In genomic region chr3R:9869954-9870353, dm6 we compare ENCODE assay signal across 1 fruit fly cellular context.
A peak's percentile ranks its signal among the peaks of the same experiment; 100 is the strongest.
TF ChIP-seq lines count a peak whose summit lies in the region.

No protein-coding gene starts in this region.

TF ChIP-seq in whole organism, embryonic, 481 proteins besides CTCF, POLR2A, EP300 and RAD21 (continued from another document and continues in another):
- TF ChIP-seq row (GFP tag; IDR thresholded peaks at IDR 0.05; lab: Robert Waterston, UW) (no peak), h (optimal IDR thresholded peaks at IDR 0.05; lab: Kevin White, UChicago) (no peak), CG9876 (GFP tag; optimal IDR thresholded peaks at IDR 0.05; lab: Kevin White, UChicago) (no peak), CG14050 (GFP tag; IDR thresholded peaks at IDR 0.05; lab: Robert Waterston, UW) (no peak), Meics (GFP tag; optimal IDR thresholded peaks at IDR 0.05; lab: Kevin White, UChicago) (no peak), her (GFP tag; optimal IDR thresholded peaks at IDR 0.05; lab: Kevin White, UChicago) (no peak), MESR4 (GFP tag; optimal IDR thresholded peaks at IDR 0.05; lab: Kevin White, UChicago) (peak; percentile 19), kah (GFP tag; optimal IDR thresholded peaks at IDR 0.05; lab: Kevin White, UChicago) (no peak), ken (GFP tag; IDR thresholded peaks at IDR 0.05; lab: Robert Waterston, UW) (no peak), rib (GFP tag; IDR thresholded peaks at IDR 0.05; lab: Robert Waterston, UW) (no peak), CG32532 (GFP tag; IDR thresholded peaks at IDR 0.05; lab: Robert Waterston, UW) (no peak), sr (GFP tag; IDR thresholded peaks at IDR 0.05; lab: Robert Waterston, UW) (peak; percentile 40; the same call in 1 of the 3 replicates), CG11093 (GFP tag; IDR thresholded peaks at IDR 0.05; lab: Robert Waterston, UW) (no peak), luna (GFP tag; optimal IDR thresholded peaks at IDR 0.05; lab: Kevin White, UChicago) (no peak), CG15514 (GFP tag; optimal IDR thresholded peaks at IDR 0.05; lab: Kevin White, UChicago) (no peak), Xbp1 (GFP tag; optimal IDR thresholded peaks at IDR 0.05; lab: Kevin White, UChicago) (no peak), HmgZ (tag; optimal IDR thresholded peaks at IDR 0.05; lab: Kevin White, UChicago) (no peak), mam (GFP tag; optimal IDR thresholded peaks at IDR 0.05; lab: Kevin White, UChicago) (no peak), CG10274 (GFP tag; optimal IDR thresholded peaks at IDR 0.05; lab: Kevin White, UChicago) (no peak), CG33213 (GFP tag; optimal IDR thresholded peaks at IDR 0.05; lab: Kevin White, UChicago) (peak; percentile 42), Hr39 (optimal IDR thresholded peaks at IDR 0.05; lab: Kevin White, UChicago) (no peak), otp (GFP tag; IDR thresholded peaks at IDR 0.05; lab: Robert Waterston, UW) (peak; percentile 79; the same call in 2 of the 3 replicates), gt (GFP tag; IDR thresholded peaks at IDR 0.05; lab: Robert Waterston, UW) (no peak), phol (tag; optimal IDR thresholded peaks at IDR 0.05; lab: Kevin White, UChicago) (no peak), esg (GFP tag; conservative IDR thresholded peaks at IDR 0.05; lab: Robert Waterston, UW) (no peak), CG8478 (optimal IDR thresholded peaks at IDR 0.05; lab: Kevin White, UChicago) (no peak), CG3407 (GFP tag; optimal IDR thresholded peaks at IDR 0.05; lab: Kevin White, UChicago) (peak; percentile 85), CG32772 (GFP tag; IDR thresholded peaks at IDR 0.05; lab: Robert Waterston, UW) (no peak), ash1 (GFP tag; optimal IDR thresholded peaks at IDR 0.05; lab: Kevin White, UChicago) (no peak), fru (optimal IDR thresholded peaks at IDR 0.05; lab: Kevin White, UChicago) (no peak), CG16863 (GFP tag; optimal IDR thresholded peaks at IDR 0.05; lab: Kevin White, UChicago) (peak; percentile 32), wdn (GFP tag; IDR thresholded peaks at IDR 0.05; lab: Robert Waterston, UW) (no peak), CG12104 (GFP tag; optimal IDR thresholded peaks at IDR 0.05; lab: Kevin White, UChicago) (no peak), ewg (GFP tag; optimal IDR thresholded peaks at IDR 0.05; lab: Kevin White, UChicago) (peak; percentile 29), ATbp (GFP tag; optimal IDR thresholded peaks at IDR 0.05; lab: Kevin White, UChicago) (peak; percentile 91), CG13424 (tag; optimal IDR thresholded peaks at IDR 0.05; lab: Kevin White, UChicago) (no peak), E2f2 (GFP tag; IDR thresholded peaks at IDR 0.05; lab: Robert Waterston, UW) (no peak), CG7271 (tag; optimal IDR thresholded peaks at IDR 0.05; lab: Kevin White, UChicago) (peak; percentile 41), sens-2 (GFP tag; IDR thresholded peaks at IDR 0.05; lab: Robert Waterston, UW) (no peak; the same call in 1 of the 2 replicates), grau (tag; optimal IDR thresholded peaks at IDR 0.05; lab: Kevin White, UChicago) (no peak), lilli (GFP tag; optimal IDR thresholded peaks at IDR 0.05; lab: Kevin White, UChicago) (no peak), Adf1 (GFP tag; IDR thresholded peaks at IDR 0.05; lab: Robert Waterston, UW) (no peak), CG34422 (GFP tag; IDR thresholded peaks at IDR 0.05; lab: Robert Waterston, UW) (0 out of 3 replicates have a peak, but pooled peaks have one; percentile 10), nerfin-2 (GFP tag; IDR thresholded peaks at IDR 0.05; lab: Robert Waterston, UW; ENCODE audit: partially characterized antibody) (no peak), Doc3 (GFP tag; IDR thresholded peaks at IDR 0.05; lab: Robert Waterston, UW; ENCODE audit: partially characterized antibody) (no peak), tll (GFP tag; optimal IDR thresholded peaks at IDR 0.05; lab: Kevin White, UChicago) (no peak), CG7786 (GFP tag; optimal IDR thresholded peaks at IDR 0.05; lab: Kevin White, UChicago) (no peak), dm (GFP tag; optimal IDR thresholded peaks at IDR 0.05; lab: Kevin White, UChicago) (no peak), Hey (tag; optimal IDR thresholded peaks at IDR 0.05; lab: Kevin White, UChicago) (peak; percentile 15), Sry-δ (GFP tag; optimal IDR thresholded peaks at IDR 0.05; lab: Kevin White, UChicago) (peak; percentile 4), CG13123 (GFP tag; optimal IDR thresholded peaks at IDR 0.05; lab: Kevin White, UChicago) (no peak), klu (GFP tag; IDR thresholded peaks at IDR 0.05; lab: Robert Waterston, UW) (no peak), peb (GFP tag; IDR thresholded peaks at IDR 0.05; lab: Robert Waterston, UW) (no peak), Sry-β (GFP tag; optimal IDR thresholded peaks at IDR 0.05; lab: Kevin White, UChicago) (peak; percentile 53), CrebB (tag; optimal IDR thresholded peaks at IDR 0.05; lab: Kevin White, UChicago) (peak; percentile 70), lmd (GFP tag; IDR thresholded peaks at IDR 0.05; lab: Robert Waterston, UW) (no peak), cad (GFP tag; optimal IDR thresholded peaks at IDR 0.05; lab: Kevin White, UChicago) (no peak), lola (GFP tag; optimal IDR thresholded peaks at IDR 0.05; lab: Kevin White, UChicago) (peak in 1 of 3 experiments; percentile 65), kni (GFP tag; optimal IDR thresholded peaks at IDR 0.05; lab: Kevin White, UChicago) (peak; percentile 92), Gsc (GFP tag; IDR thresholded peaks at IDR 0.05; lab: Robert Waterston, UW) (no peak), chif (GFP tag; optimal IDR thresholded peaks at IDR 0.05; lab: Kevin White, UChicago) (peak; percentile 51 to 58), Asciz (GFP tag; optimal IDR thresholded peaks at IDR 0.05; lab: Kevin White, UChicago) (peak; percentile 89), CG6254 (GFP tag; optimal IDR thresholded peaks at IDR 0.05; lab: Kevin White, UChicago) (peak; percentile 59), Taf1 (GFP tag; IDR thresholded peaks at IDR 0.05; lab: Robert Waterston, UW) (no peak), CG13296 (GFP tag; optimal IDR thresholded peaks at IDR 0.05; lab: Kevin White, UChicago) (no peak), Atf6 (GFP tag; IDR thresholded peaks at IDR 0.05; lab: Robert Waterston, UW) (no peak), Dip3 (GFP tag; optimal IDR thresholded peaks at IDR 0.05; lab: Kevin White, UChicago) (no peak), cato (GFP tag; optimal IDR thresholded peaks at IDR 0.05; lab: Kevin White, UChicago; ENCODE audit: borderline replicate concordance) (no peak), sisA (GFP tag; IDR thresholded peaks at IDR 0.05; lab: Robert Waterston, UW) (no peak), Side (GFP tag; optimal IDR thresholded peaks at IDR 0.05; lab: Kevin White, UChicago) (peak; percentile 21), cwo (GFP tag; optimal IDR thresholded peaks at IDR 0.05; lab: Kevin White, UChicago) (no peak), CoRest (tag; optimal IDR thresholded peaks at IDR 0.05; lab: Kevin White, UChicago) (peak; percentile 30), CG33557 (GFP tag; optimal IDR thresholded peaks at IDR 0.05; lab: Kevin White, UChicago) (peak; percentile 80), nmo (GFP tag; optimal IDR thresholded peaks at IDR 0.05; lab: Kevin White, UChicago) (no peak), Trl (optimal IDR thresholded peaks at IDR 0.05; lab: Kevin White, UChicago) (no peak), Trl (GFP tag; optimal IDR thresholded peaks at IDR 0.05; lab: Kevin White, UChicago) (peak; percentile 60), CG4707 (GFP tag; optimal IDR thresholded peaks at IDR 0.05; lab: Kevin White, UChicago) (peak; percentile 82), tgo (GFP tag; IDR thresholded peaks at IDR 0.05; lab: Robert Waterston, UW) (no peak), Tbp (GFP tag; optimal IDR thresholded peaks at IDR 0.05; lab: Kevin White, UChicago) (no peak), CG13624 (GFP tag; optimal IDR thresholded peaks at IDR 0.05; lab: Kevin White, UChicago) (no peak), CG3847 (GFP tag; IDR thresholded peaks at IDR 0.05; lab: Robert Waterston, UW) (no peak), CG1233 (GFP tag; optimal IDR thresholded peaks at IDR 0.05; lab: Kevin White, UChicago) (peak; percentile 73), bigmax (GFP tag; optimal IDR thresholded peaks at IDR 0.05; lab: Kevin White, UChicago) (no peak), Fer3 (tag; optimal IDR thresholded peaks at IDR 0.05; lab: Kevin White, UChicago) (no peak), H2.0 (GFP tag; IDR thresholded peaks at IDR 0.05; lab: Robert Waterston, UW) (no peak), Ptx1 (GFP tag; IDR thresholded peaks at IDR 0.05; lab: Robert Waterston, UW) (no peak), Six4 (GFP tag; optimal IDR thresholded peaks at IDR 0.05; lab: Kevin White, UChicago) (no peak), jigr1 (GFP tag; IDR thresholded peaks at IDR 0.05; lab: Robert Waterston, UW) (no peak), CG15011 (GFP tag; optimal IDR thresholded peaks at IDR 0.05; lab: Kevin White, UChicago) (peak; percentile 15), CG7987 (GFP tag; optimal IDR thresholded peaks at IDR 0.05; lab: Kevin White, UChicago) (peak; percentile 84), Oaz (GFP tag; IDR thresholded peaks at IDR 0.05; lab: Robert Waterston, UW) (no peak), run (tag; optimal IDR thresholded peaks at IDR 0.05; lab: Kevin White, UChicago) (peak; percentile 14), da (GFP tag; optimal IDR thresholded peaks at IDR 0.05; lab: Kevin White, UChicago) (peak; percentile 21), Hmx (GFP tag; optimal IDR thresholded peaks at IDR 0.05; lab: Kevin White, UChicago) (no peak), org-1 (GFP tag; optimal IDR thresholded peaks at IDR 0.05; lab: Kevin White, UChicago) (peak; percentile 75), CG32767 (GFP tag; IDR thresholded peaks at IDR 0.05; lab: Robert Waterston, UW) (no peak), CG10267 (tag; optimal IDR thresholded peaks at IDR 0.05; lab: Kevin White, UChicago) (peak; percentile 21), CG15073 (GFP tag; optimal IDR thresholded peaks at IDR 0.05; lab: Kevin White, UChicago) (no peak), yki (optimal IDR thresholded peaks at IDR 0.05; lab: Kevin White, UChicago) (no peak), Elba2 (GFP tag; optimal IDR thresholded peaks at IDR 0.05; lab: Kevin White, UChicago) (no peak), nau (GFP tag; optimal IDR thresholded peaks at IDR 0.05; lab: Kevin White, UChicago) (peak; percentile 79), Scr (GFP tag; IDR thresholded peaks at IDR 0.05; lab: Robert Waterston, UW; ENCODE audit: partially characterized antibody) (no peak), Hr78 (GFP tag; optimal IDR thresholded peaks at IDR 0.05; lab: Kevin White, UChicago) (peak in 1 of 2 experiments; percentile 79), wor (GFP tag; IDR thresholded peaks at IDR 0.05; lab: Robert Waterston, UW) (no peak), scrt (GFP tag; optimal IDR thresholded peaks at IDR 0.05; lab: Kevin White, UChicago) (no peak), HmgD (GFP tag; optimal IDR thresholded peaks at IDR 0.05; lab: Kevin White, UChicago) (peak; percentile 21), knrl (GFP tag; IDR thresholded peaks at IDR 0.05; lab: Robert Waterston, UW; ENCODE audit: partially characterized antibody) (no peak), crol (GFP tag; IDR thresholded peaks at IDR 0.05; lab: Robert Waterston, UW) (no peak), Atf3 (GFP tag; optimal IDR thresholded peaks at IDR 0.05; lab: Kevin White, UChicago) (no peak), CG10147 (GFP tag; optimal IDR thresholded peaks at IDR 0.05; lab: Kevin White, UChicago) (no peak), Usf (GFP tag; optimal IDR thresholded peaks at IDR 0.05; lab: Kevin White, UChicago) (no peak), Mes4 (GFP tag; optimal IDR thresholded peaks at IDR 0.05; lab: Kevin White, UChicago) (peak; percentile 59), CG17912 (GFP tag; optimal IDR thresholded peaks at IDR 0.05; lab: Kevin White, UChicago) (no peak), CG15269 (tag; optimal IDR thresholded peaks at IDR 0.05; lab: Kevin White, UChicago) (no peak), tio (GFP tag; optimal IDR thresholded peaks at IDR 0.05; lab: Kevin White, UChicago) (no peak), tup (GFP tag; optimal IDR thresholded peaks at IDR 0.05; lab: Kevin White, UChicago) (no peak), HLH4C (GFP tag; IDR thresholded peaks at IDR 0.05; lab: Robert Waterston, UW; ENCODE audit: partially characterized antibody) (no peak), hth (optimal IDR thresholded peaks at IDR 0.05; lab: Kevin White, UChicago) (no peak), vfl (GFP tag; optimal IDR thresholded peaks at IDR 0.05; lab: Kevin White, UChicago) (no peak), maf-S (GFP tag; optimal IDR thresholded peaks at IDR 0.05; lab: Kevin White, UChicago) (no peak), CG2875 (GFP tag; optimal IDR thresholded peaks at IDR 0.05; lab: Kevin White, UChicago) (peak; percentile 88), jing (GFP tag; optimal IDR thresholded peaks at IDR 0.05; lab: Kevin White, UChicago) (no peak), Antp (GFP tag; optimal IDR thresholded peaks at IDR 0.05; lab: Kevin White, UChicago) (no peak), CG10959 (GFP tag; IDR thresholded peaks at IDR 0.05; lab: Robert Waterston, UW) (peak; percentile 35; the same call in 1 of the 2 replicates), CG3726 (GFP tag; IDR thresholded peaks at IDR 0.05; lab: Robert Waterston, UW) (0 out of 3 replicates have a peak, but pooled peaks have one; percentile 39), D (optimal IDR thresholded peaks at IDR 0.05; lab: Kevin White, UChicago) (no peak), D (GFP tag; optimal IDR thresholded peaks at IDR 0.05; lab: Kevin White, UChicago) (peak; percentile 72), salm (tag; optimal IDR thresholded peaks at IDR 0.05; lab: Kevin White, UChicago) (peak; percentile 55), ab (GFP tag; optimal IDR thresholded peaks at IDR 0.05; lab: Kevin White, UChicago) (no peak), en (GFP tag; optimal IDR thresholded peaks at IDR 0.05; lab: Kevin White, UChicago) (peak; percentile 20), CG14965 (GFP tag; optimal IDR thresholded peaks at IDR 0.05; lab: Kevin White, UChicago; ENCODE audit: borderline replicate concordance) (peak; percentile 47), CG12155 (GFP tag; optimal IDR thresholded peaks at IDR 0.05; lab: Kevin White, UChicago) (no peak), ara (GFP tag; IDR thresholded peaks at IDR 0.05; lab: Robert Waterston, UW) (peak; percentile 64), CG6654 (GFP tag; optimal IDR thresholded peaks at IDR 0.05; lab: Kevin White, UChicago) (no peak), dan (GFP tag; IDR thresholded peaks at IDR 0.05; lab: Robert Waterston, UW) (no peak), CG10321 (GFP tag; IDR thresholded peaks at IDR 0.05; lab: Robert Waterston, UW) (no peak), Blimp-1 (GFP tag; optimal IDR thresholded peaks at IDR 0.05; lab: Kevin White, UChicago) (peak; percentile 64), Camta (GFP tag; optimal IDR thresholded peaks at IDR 0.05; lab: Kevin White, UChicago) (no peak)
